Worm (Caenorhabditis elegans): Measurements from ENCODE around the gene let-268.

ce11 chrII:10035425-10035824 is 4.4 kb downstream of the let-268 start:
- TF ChIP-seq zag-1 (tag; optimal IDR thresholded peaks at IDR 0.05), result no peak
- no peak for TF ChIP-seq nhr-77 (tag; optimal IDR thresholded peaks at IDR 0.05)
- no peak for TF ChIP-seq nhr-237 (tag; optimal IDR thresholded peaks at IDR 0.05)
- no peak for TF ChIP-seq unc-62 (GFP tag; optimal IDR thresholded peaks at IDR 0.05)
- no peak for TF ChIP-seq tbx-2 (tag; optimal IDR thresholded peaks at IDR 0.05)
- no peak for TF ChIP-seq ama-1 (optimal IDR thresholded peaks at IDR 0.05)
- TF ChIP-seq lin-15B (tag; optimal IDR thresholded peaks at IDR 0.05), result no peak
- no peak for TF ChIP-seq mdl-1 (tag; optimal IDR thresholded peaks at IDR 0.05)
- TF ChIP-seq ztf-11 (tag; optimal IDR thresholded peaks at IDR 0.05), result no peak
- TF ChIP-seq elt-3 (tag; optimal IDR thresholded peaks at IDR 0.05), result no peak
- TF ChIP-seq R02D3.7 (tag; optimal IDR thresholded peaks at IDR 0.05), result no peak

Measured in whole organism, L3 larva.